Fruit fly (Drosophila melanogaster): ENCODE results near the gene CG10947.

DNA sequence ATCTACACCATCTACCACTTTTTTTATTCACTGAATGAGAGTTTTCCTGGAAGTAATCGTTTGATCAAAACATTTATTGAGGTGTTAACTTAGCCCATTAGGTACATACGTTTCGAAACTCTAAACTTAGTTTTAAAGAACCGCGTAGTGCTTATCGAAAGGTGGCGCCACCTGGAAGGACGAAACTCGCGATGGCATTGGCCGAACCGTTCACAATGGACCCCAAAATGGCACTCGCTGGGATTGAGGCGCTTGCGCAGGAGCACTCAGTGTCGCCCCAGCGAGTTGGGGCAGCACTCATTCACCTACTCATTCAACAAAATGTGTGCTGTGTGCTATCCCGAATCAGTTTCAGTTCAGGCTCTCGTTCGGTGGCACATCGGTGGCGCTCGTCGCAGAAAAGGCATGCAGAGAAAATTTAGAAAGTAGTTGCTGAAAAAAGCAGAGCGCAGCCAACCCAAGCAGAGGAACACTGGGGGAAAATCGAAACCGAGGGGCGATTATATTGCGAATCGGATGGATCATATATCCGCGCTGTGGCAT is 11.3 kb upstream of the CG10947 start, which contains the start of gene CG31688:
- TF ChIP-seq CG1620 (GFP tag; optimal IDR thresholded peaks at IDR 0.05) (no peak), Mnt (GFP tag; optimal IDR thresholded peaks at IDR 0.05) (no peak), cic (GFP tag; optimal IDR thresholded peaks at IDR 0.05) (peak; percentile 14), Hr96 (GFP tag; optimal IDR thresholded peaks at IDR 0.05) (no peak), CG11617 (GFP tag; optimal IDR thresholded peaks at IDR 0.05) (no peak), kay (GFP tag; ENCODE audit: borderline replicate concordance) (no peak), CG33017 (tag; optimal IDR thresholded peaks at IDR 0.05) (no peak), bab1 (GFP tag; optimal IDR thresholded peaks at IDR 0.05) (no peak), tj (GFP tag; optimal IDR thresholded peaks at IDR 0.05) (no peak), pad (GFP tag; optimal IDR thresholded peaks at IDR 0.05) (no peak), ovo (GFP tag; optimal IDR thresholded peaks at IDR 0.05) (no peak), cnc (optimal IDR thresholded peaks at IDR 0.05) (no peak), CG5204 (GFP tag; optimal IDR thresholded peaks at IDR 0.05) (no peak), CG7045 (GFP tag; optimal IDR thresholded peaks at IDR 0.05) (no peak)
